Fruit fly (Drosophila melanogaster): ENCODE results near the gene CG1695.
A peak's percentile ranks its signal among the peaks of the same experiment; 100 is the strongest.
"Not testable (repeated sequence)": the region's sequence is repeated elsewhere in the genome, so short reads cannot be mapped to it uniquely, and the experiment has no call there.

The CG1695 gene

dm6 chrX:20434534-20434933 lies 784 bp downstream of the CG1695 start:
- TF ChIP-seq Hr96 (GFP tag; optimal IDR thresholded peaks at IDR 0.05), result peak; percentile 8
- peak; percentile 6 for TF ChIP-seq CG7101 (tag; optimal IDR thresholded peaks at IDR 0.05)
- no peak for TF ChIP-seq cnc (optimal IDR thresholded peaks at IDR 0.05)
- TF ChIP-seq pad (GFP tag; optimal IDR thresholded peaks at IDR 0.05), result no peak
- TF ChIP-seq CG7045 (GFP tag; optimal IDR thresholded peaks at IDR 0.05), result no peak
- no peak for TF ChIP-seq cic (GFP tag; optimal IDR thresholded peaks at IDR 0.05)
- no peak for TF ChIP-seq ovo (GFP tag; optimal IDR thresholded peaks at IDR 0.05)
- no peak for TF ChIP-seq CG12768 (GFP tag; optimal IDR thresholded peaks at IDR 0.05)
- no peak for TF ChIP-seq CG33017 (tag; optimal IDR thresholded peaks at IDR 0.05)
- peak; percentile 43 for TF ChIP-seq CG5204 (GFP tag; optimal IDR thresholded peaks at IDR 0.05)

- TF ChIP-seq CG7045 (GFP tag; optimal IDR thresholded peaks at IDR 0.05), result no peak
- no peak for TF ChIP-seq Crg-1 (GFP tag; optimal IDR thresholded peaks at IDR 0.05)
- no peak for TF ChIP-seq CG7101 (tag; optimal IDR thresholded peaks at IDR 0.05)
- TF ChIP-seq CG12768 (GFP tag; optimal IDR thresholded peaks at IDR 0.05), result no peak
- no peak for TF ChIP-seq Mnt (GFP tag; optimal IDR thresholded peaks at IDR 0.05)
- no peak for TF ChIP-seq cic (GFP tag; optimal IDR thresholded peaks at IDR 0.05)
- TF ChIP-seq tj (GFP tag; optimal IDR thresholded peaks at IDR 0.05), result no peak
- no peak for TF ChIP-seq ovo (GFP tag; optimal IDR thresholded peaks at IDR 0.05)
- TF ChIP-seq CG5204 (GFP tag; optimal IDR thresholded peaks at IDR 0.05), result no peak
- TF ChIP-seq Clk (GFP tag; optimal IDR thresholded peaks at IDR 0.05), result no peak
- TF ChIP-seq cnc (optimal IDR thresholded peaks at IDR 0.05), result no peak
- TF ChIP-seq toe (GFP tag; optimal IDR thresholded peaks at IDR 0.05), result no peak
- no peak for TF ChIP-seq Hr96 (GFP tag; optimal IDR thresholded peaks at IDR 0.05)
Observed at dm6 chrX:20436866-20437265, 3.1 kb downstream of the CG1695 start.

dm6 chrX:20446071-20446470 lies 12.3 kb downstream of the CG1695 start, which contains the start of gene CG42578:
TSS of gene CG42578 (plus strand) at chrX:20446371.
- not testable (repeated sequence) for TF ChIP-seq CG12768 (GFP tag; optimal IDR thresholded peaks at IDR 0.05); CG33017 (tag; optimal IDR thresholded peaks at IDR 0.05); CG7101 (tag; optimal IDR thresholded peaks at IDR 0.05)

- TF ChIP-seq CG14711 (tag; optimal IDR thresholded peaks at IDR 0.05) (no peak), cic (GFP tag; optimal IDR thresholded peaks at IDR 0.05) (no peak), CG33017 (tag; optimal IDR thresholded peaks at IDR 0.05) (no peak), Clk (GFP tag; optimal IDR thresholded peaks at IDR 0.05) (no peak), Hr96 (GFP tag; optimal IDR thresholded peaks at IDR 0.05) (no peak), ovo (GFP tag; optimal IDR thresholded peaks at IDR 0.05) (no peak), CG12768 (GFP tag; optimal IDR thresholded peaks at IDR 0.05) (no peak), pad (GFP tag; optimal IDR thresholded peaks at IDR 0.05) (no peak), CG1620 (GFP tag; optimal IDR thresholded peaks at IDR 0.05) (no peak)
Observed at dm6 chrX:20447865-20448584, 14.3 kb downstream of the CG1695 start.

dm6 chrX:20448828-20449427 lies 15.2 kb downstream of the CG1695 start, which contains the start of gene tbc:
TSS of gene tbc (plus strand) at chrX:20449331.
- no peak for TF ChIP-seq cic (GFP tag; optimal IDR thresholded peaks at IDR 0.05)
- no peak for TF ChIP-seq toe (GFP tag; optimal IDR thresholded peaks at IDR 0.05)
- TF ChIP-seq CG33017 (tag; optimal IDR thresholded peaks at IDR 0.05), result no peak
- no peak for TF ChIP-seq CG7101 (tag; optimal IDR thresholded peaks at IDR 0.05)
- TF ChIP-seq pad (GFP tag; optimal IDR thresholded peaks at IDR 0.05), result no peak
- TF ChIP-seq Mnt (GFP tag; optimal IDR thresholded peaks at IDR 0.05), result no peak
- no peak for TF ChIP-seq cnc (optimal IDR thresholded peaks at IDR 0.05)
- no peak for TF ChIP-seq Crg-1 (GFP tag; optimal IDR thresholded peaks at IDR 0.05)
- no peak for TF ChIP-seq CG5204 (GFP tag; optimal IDR thresholded peaks at IDR 0.05)
- TF ChIP-seq Hr96 (GFP tag; optimal IDR thresholded peaks at IDR 0.05), result no peak
- TF ChIP-seq tj (GFP tag; optimal IDR thresholded peaks at IDR 0.05), result no peak
- TF ChIP-seq CG11617 (GFP tag; optimal IDR thresholded peaks at IDR 0.05), result no peak

dm6 chrX:20466382-20466928 lies 32.7 kb downstream of the CG1695 start:
- no peak for TF ChIP-seq CG7045 (GFP tag; optimal IDR thresholded peaks at IDR 0.05)
- no peak for TF ChIP-seq CG11617 (GFP tag; optimal IDR thresholded peaks at IDR 0.05)
- peak; percentile 36 for TF ChIP-seq tj (GFP tag; optimal IDR thresholded peaks at IDR 0.05)
- TF ChIP-seq CG14711 (tag; optimal IDR thresholded peaks at IDR 0.05), result no peak
- TF ChIP-seq ovo (GFP tag; optimal IDR thresholded peaks at IDR 0.05), result no peak
- TF ChIP-seq pad (GFP tag; optimal IDR thresholded peaks at IDR 0.05), result no peak

- TF ChIP-seq Clk (GFP tag; optimal IDR thresholded peaks at IDR 0.05) (no peak), cic (GFP tag; optimal IDR thresholded peaks at IDR 0.05) (no peak), CG7101 (tag; optimal IDR thresholded peaks at IDR 0.05) (no peak), pad (GFP tag; optimal IDR thresholded peaks at IDR 0.05) (no peak), kay (GFP tag; ENCODE audit: borderline replicate concordance) (no peak), CG33017 (tag; optimal IDR thresholded peaks at IDR 0.05) (no peak), Mnt (GFP tag; optimal IDR thresholded peaks at IDR 0.05) (no peak), ovo (GFP tag; optimal IDR thresholded peaks at IDR 0.05) (no peak), CG14711 (tag; optimal IDR thresholded peaks at IDR 0.05) (no peak), CG7045 (GFP tag; optimal IDR thresholded peaks at IDR 0.05) (no peak), cnc (optimal IDR thresholded peaks at IDR 0.05) (no peak), toe (GFP tag; optimal IDR thresholded peaks at IDR 0.05) (no peak), bab1 (GFP tag; optimal IDR thresholded peaks at IDR 0.05) (no peak), CG1620 (GFP tag; optimal IDR thresholded peaks at IDR 0.05) (no peak), CG12768 (GFP tag; optimal IDR thresholded peaks at IDR 0.05) (no peak), CG11617 (GFP tag; optimal IDR thresholded peaks at IDR 0.05) (no peak), tj (GFP tag; optimal IDR thresholded peaks at IDR 0.05) (no peak), CG5204 (GFP tag; optimal IDR thresholded peaks at IDR 0.05) (no peak), Hr96 (GFP tag; optimal IDR thresholded peaks at IDR 0.05) (no peak)
Observed at dm6 chrX:20467155-20467554, 33.4 kb downstream of the CG1695 start, which contains the start of gene GstT3. TSS of gene GstT3 (plus strand) at chrX:20467455.

All from whole organism, adult.